Fruit fly (Drosophila melanogaster): ENCODE data around the gene Obp83b.

The Obp83b gene

DNA sequence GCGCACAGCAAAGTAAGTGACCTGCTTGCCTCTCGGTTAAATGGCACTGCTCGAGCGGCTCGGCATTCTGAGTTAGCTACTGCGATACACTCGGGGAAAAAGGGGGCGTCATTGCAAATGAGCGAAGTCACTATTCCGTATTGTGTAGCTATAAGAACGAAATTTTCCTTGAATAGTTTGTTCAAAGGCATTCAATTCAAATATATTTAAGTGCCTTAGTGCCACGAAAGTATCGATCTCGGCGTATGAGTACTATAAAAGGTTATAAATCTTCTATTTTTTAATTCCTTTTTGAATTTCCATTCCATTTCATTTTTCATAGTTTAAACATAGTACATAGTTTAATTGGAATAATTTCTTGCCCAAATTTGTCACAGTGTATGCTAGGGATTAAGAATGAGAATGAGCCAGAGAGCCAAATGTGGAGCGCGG lies 21.6 kb upstream of the Obp83b start (continued):
- peak; percentile 64 for TF ChIP-seq Ssrp (tag; optimal IDR thresholded peaks at IDR 0.05)
- TF ChIP-seq CG9817 (tag; optimal IDR thresholded peaks at IDR 0.05) = peak; percentile 10
- peak; percentile 31 for TF ChIP-seq nerfin-1 (tag; optimal IDR thresholded peaks at IDR 0.05)
- TF ChIP-seq prd (optimal IDR thresholded peaks at IDR 0.05) = no peak
- TF ChIP-seq prd (GFP tag; IDR thresholded peaks at IDR 0.05) = peak; percentile 21; the same call in 1 of the 3 replicates
- TF ChIP-seq trh (GFP tag; optimal IDR thresholded peaks at IDR 0.05) = no peak
- no peak for TF ChIP-seq CG6854 (GFP tag; optimal IDR thresholded peaks at IDR 0.05)
- no peak for TF ChIP-seq Fer2 (tag; optimal IDR thresholded peaks at IDR 0.05)
- TF ChIP-seq sqz (GFP tag; optimal IDR thresholded peaks at IDR 0.05) = no peak
- peak; percentile 39; the same call in 1 of the 2 replicates for TF ChIP-seq vvl (GFP tag; IDR thresholded peaks at IDR 0.05)
- no peak for TF ChIP-seq Lim3 (GFP tag; IDR thresholded peaks at IDR 0.05)
- TF ChIP-seq CG15479 (GFP tag; optimal IDR thresholded peaks at IDR 0.05) = no peak
- TF ChIP-seq sr (GFP tag; IDR thresholded peaks at IDR 0.05) = no peak
- TF ChIP-seq MBD-R2 (GFP tag; IDR thresholded peaks at IDR 0.05) = no peak
- no peak for TF ChIP-seq CG4707 (GFP tag; optimal IDR thresholded peaks at IDR 0.05)
- no peak for TF ChIP-seq fru (optimal IDR thresholded peaks at IDR 0.05)
- TF ChIP-seq YL-1 (GFP tag; optimal IDR thresholded peaks at IDR 0.05) = no peak
- no peak for TF ChIP-seq btn (GFP tag; optimal IDR thresholded peaks at IDR 0.05)
- TF ChIP-seq Oli (tag; optimal IDR thresholded peaks at IDR 0.05) = peak; percentile 73
- no peak for TF ChIP-seq CG1024 (GFP tag; IDR thresholded peaks at IDR 0.05)
- no peak for TF ChIP-seq CG11247 (GFP tag; IDR thresholded peaks at IDR 0.05)
- peak; percentile 40 for TF ChIP-seq CG10979 (tag; optimal IDR thresholded peaks at IDR 0.05)
- no peak for TF ChIP-seq CG17568 (GFP tag; optimal IDR thresholded peaks at IDR 0.05)
- no peak for TF ChIP-seq her (GFP tag; optimal IDR thresholded peaks at IDR 0.05)
- TF ChIP-seq p53 (GFP tag; optimal IDR thresholded peaks at IDR 0.05) = no peak
- peak; percentile 1 for TF ChIP-seq Bdp1 (GFP tag; optimal IDR thresholded peaks at IDR 0.05)
- TF ChIP-seq D19B (GFP tag; optimal IDR thresholded peaks at IDR 0.05) = peak; percentile 21
- no peak for TF ChIP-seq CG1603 (tag; optimal IDR thresholded peaks at IDR 0.05)
- no peak for TF ChIP-seq CG16779 (GFP tag; IDR thresholded peaks at IDR 0.05)
- peak; percentile 46 for TF ChIP-seq bcd (GFP tag; optimal IDR thresholded peaks at IDR 0.05)
- TF ChIP-seq CG12744 (GFP tag; optimal IDR thresholded peaks at IDR 0.05) = no peak
- TF ChIP-seq CG4360 (GFP tag; IDR thresholded peaks at IDR 0.05) = no peak
- TF ChIP-seq CG12104 (GFP tag; optimal IDR thresholded peaks at IDR 0.05) = no peak
- no peak for TF ChIP-seq C15 (GFP tag; IDR thresholded peaks at IDR 0.05)
- TF ChIP-seq NfI (GFP tag; optimal IDR thresholded peaks at IDR 0.05) = peak; percentile 52
- TF ChIP-seq sens-2 (GFP tag; IDR thresholded peaks at IDR 0.05) = no peak
- peak; percentile 21 for TF ChIP-seq BtbVII (GFP tag; optimal IDR thresholded peaks at IDR 0.05)
- TF ChIP-seq lola (GFP tag; optimal IDR thresholded peaks at IDR 0.05) = peak in 1 of 3 experiments; percentile 33
- peak; percentile 6 for TF ChIP-seq dmrt11E (tag; optimal IDR thresholded peaks at IDR 0.05)
- no peak for TF ChIP-seq oc (tag; optimal IDR thresholded peaks at IDR 0.05)
- TF ChIP-seq NC2β (GFP tag; optimal IDR thresholded peaks at IDR 0.05) = peak; percentile 7
- peak in 1 of 2 experiments; percentile 52 for TF ChIP-seq bsh (GFP tag; optimal IDR thresholded peaks at IDR 0.05)
- peak; percentile 4 for TF ChIP-seq repo (GFP tag; optimal IDR thresholded peaks at IDR 0.05)
- TF ChIP-seq HmgD (GFP tag; optimal IDR thresholded peaks at IDR 0.05) = no peak
- TF ChIP-seq E2f2 (GFP tag; IDR thresholded peaks at IDR 0.05) = no peak
- no peak for TF ChIP-seq kni (GFP tag; optimal IDR thresholded peaks at IDR 0.05)
- no peak for TF ChIP-seq CG7271 (tag; optimal IDR thresholded peaks at IDR 0.05)
- no peak for TF ChIP-seq bbx (GFP tag; IDR thresholded peaks at IDR 0.05; ENCODE audit: partially characterized antibody)
- no peak for TF ChIP-seq twi (tag; optimal IDR thresholded peaks at IDR 0.05)
- peak; percentile 64 for TF ChIP-seq CG18599 (GFP tag; optimal IDR thresholded peaks at IDR 0.05)
- peak; percentile 41 for TF ChIP-seq CG4424 (GFP tag; optimal IDR thresholded peaks at IDR 0.05)

Measured in whole organism, embryonic.